Fruit fly (Drosophila melanogaster): ENCODE results near the gene CG43391.

The CG43391 gene

dm6 chr3L:11533704-11534319 is 47.0 kb downstream of the CG43391 start (continued):
- TF ChIP-seq CG9797 (GFP tag; optimal IDR thresholded peaks at IDR 0.05) (no peak), CG17568 (GFP tag; optimal IDR thresholded peaks at IDR 0.05) (peak; percentile 25), eve (GFP tag; optimal IDR thresholded peaks at IDR 0.05) (peak in 1 of 2 experiments; percentile 80), Myb (GFP tag; optimal IDR thresholded peaks at IDR 0.05) (peak; percentile 30), lab (GFP tag; optimal IDR thresholded peaks at IDR 0.05) (peak; percentile 56), ind (GFP tag; optimal IDR thresholded peaks at IDR 0.05) (peak; percentile 43), CG3163 (GFP tag; optimal IDR thresholded peaks at IDR 0.05) (no peak), Dref (GFP tag; IDR thresholded peaks at IDR 0.05) (no peak), CG17385 (GFP tag; optimal IDR thresholded peaks at IDR 0.05) (peak; percentile 48), nmo (GFP tag; optimal IDR thresholded peaks at IDR 0.05) (peak; percentile 45), CG2678 (tag; optimal IDR thresholded peaks at IDR 0.05) (peak; percentile 77), CG34422 (GFP tag; IDR thresholded peaks at IDR 0.05) (0 out of 3 replicates have a peak, but pooled peaks have one; percentile 37), bbx (GFP tag; IDR thresholded peaks at IDR 0.05; ENCODE audit: partially characterized antibody) (no peak), Mrtf (GFP tag; IDR thresholded peaks at IDR 0.05) (peak; percentile 45; the same call in 1 of the 3 replicates), kni (GFP tag; optimal IDR thresholded peaks at IDR 0.05) (no peak), bsh (GFP tag; optimal IDR thresholded peaks at IDR 0.05) (peak in 1 of 2 experiments; percentile 1), NfI (GFP tag; optimal IDR thresholded peaks at IDR 0.05) (peak; percentile 32), chm (GFP tag; IDR thresholded peaks at IDR 0.05) (no peak), chinmo (GFP tag; IDR thresholded peaks at IDR 0.05; ENCODE audit: partially characterized antibody) (peak; percentile 50; the same call in 1 of the 4 replicates), Oli (tag; optimal IDR thresholded peaks at IDR 0.05) (peak; percentile 54), CG3995 (GFP tag; optimal IDR thresholded peaks at IDR 0.05) (peak; percentile 0), CG34376 (GFP tag; optimal IDR thresholded peaks at IDR 0.05) (peak; percentile 78), vvl (GFP tag; IDR thresholded peaks at IDR 0.05) (peak; percentile 7; the same call in 1 of the 2 replicates), Ravus (GFP tag; IDR thresholded peaks at IDR 0.05) (no peak), dmrt99B (tag; optimal IDR thresholded peaks at IDR 0.05) (peak; percentile 68)

dm6 chr3L:11531994-11532732 is 48.7 kb downstream of the CG43391 start:
- TF ChIP-seq Med (GFP tag) = peak; percentile 72
- 0 out of 2 replicates have a peak, but pooled peaks have one; percentile 25 for TF ChIP-seq CG9932 (GFP tag; IDR thresholded peaks at IDR 0.05)
- peak; percentile 12 for TF ChIP-seq cwo (GFP tag; optimal IDR thresholded peaks at IDR 0.05)
- TF ChIP-seq CG10959 (GFP tag; IDR thresholded peaks at IDR 0.05) = no peak
- TF ChIP-seq Ets65A (GFP tag) = peak; percentile 84
- TF ChIP-seq CG15269 (tag; optimal IDR thresholded peaks at IDR 0.05) = peak; percentile 0
- TF ChIP-seq MESR4 (GFP tag; optimal IDR thresholded peaks at IDR 0.05) = no peak
- no peak for TF ChIP-seq fd3F (GFP tag; optimal IDR thresholded peaks at IDR 0.05)
- no peak for TF ChIP-seq fu2 (GFP tag; optimal IDR thresholded peaks at IDR 0.05)
- 0 out of 3 replicates have a peak, but pooled peaks have one; percentile 16 for TF ChIP-seq ci (GFP tag; IDR thresholded peaks at IDR 0.05)
- peak in 1 of 3 experiments; percentile 38 for TF ChIP-seq lola (GFP tag; optimal IDR thresholded peaks at IDR 0.05)
- peak; percentile 34; the same call in 1 of the 2 replicates for TF ChIP-seq Drgx (GFP tag; IDR thresholded peaks at IDR 0.05)
- TF ChIP-seq CG13894 (tag; optimal IDR thresholded peaks at IDR 0.05) = peak; percentile 83
- TF ChIP-seq crol (GFP tag; IDR thresholded peaks at IDR 0.05) = no peak
- TF ChIP-seq CG13624 (GFP tag; optimal IDR thresholded peaks at IDR 0.05) = no peak
- TF ChIP-seq abd-A (tag; optimal IDR thresholded peaks at IDR 0.05) = peak; percentile 62
- peak; percentile 44 for TF ChIP-seq B-H2 (GFP tag; optimal IDR thresholded peaks at IDR 0.05)
- peak in 1 of 2 experiments; percentile 55 for TF ChIP-seq Pdp1 (GFP tag; optimal IDR thresholded peaks at IDR 0.05)
- TF ChIP-seq CG12769 (tag; optimal IDR thresholded peaks at IDR 0.05) = peak; percentile 6
